Worm (Caenorhabditis elegans) whole organism, late embryonic: Measurements from ENCODE around the gene ehbp-1.
A peak's percentile ranks its signal among the peaks of the same experiment; 100 is the strongest.

ENCODE experiments used
- C38D4.7 ChIP-seq: fragments of 200-800 bp; sonication (Bioruptor generic); optimal IDR thresholded peaks from 2 replicates; lab custom pipeline; 2018; ENCODE audit warnings: mild to moderate bottlenecking, missing genetic modification characterization, moderate library complexity, missing compliant biosample characterization
- F13H6.1 ChIP-seq: sonication (generic microtip); optimal IDR thresholded peaks from 2 replicates; lab custom pipeline; 2016; ENCODE audit warnings: missing genetic modification characterization, missing compliant biosample characterization
- ama-1 ChIP-seq: fragments of 150-350 bp; optimal IDR thresholded peaks from 2 replicates; lab custom pipeline; 2014
- ceh-31 ChIP-seq: sonication (generic microtip); optimal IDR thresholded peaks from 2 replicates; lab custom pipeline; 2016; ENCODE audit warnings: missing genetic modification characterization, missing compliant biosample characterization
- ceh-9 ChIP-seq: sonication (generic microtip); optimal IDR thresholded peaks from 2 replicates; lab custom pipeline; 2016; ENCODE audit warnings: mild to moderate bottlenecking, missing genetic modification characterization, inconsistent platforms, missing compliant biosample characterization
- eyg-1 ChIP-seq: sonication (generic microtip); optimal IDR thresholded peaks from 2 replicates; lab custom pipeline; 2016; ENCODE audit warnings: missing genotype, missing genetic modification characterization, missing compliant biosample characterization
- fkh-10 ChIP-seq: fragments of 150-350 bp; optimal IDR thresholded peaks from 2 replicates; lab custom pipeline; 2014; ENCODE audit warnings: missing biosample characterization, missing genetic modification reagents, missing genetic modification characterization
- fkh-6 ChIP-seq: sonication (generic microtip); optimal IDR thresholded peaks from 2 replicates; lab custom pipeline; 2016; ENCODE audit warnings: missing genetic modification characterization, missing compliant biosample characterization
- gmeb-2 ChIP-seq: sonication (generic microtip); optimal IDR thresholded peaks from 2 replicates; lab custom pipeline; 2016; ENCODE audit warnings: missing genetic modification characterization, inconsistent platforms, missing compliant biosample characterization
- hlh-30 ChIP-seq: sonication (generic microtip); optimal IDR thresholded peaks from 2 replicates; lab custom pipeline; 2017; ENCODE audit warnings: antibody characterized with exemption, missing genetic modification characterization, missing compliant biosample characterization; ENCODE audit not compliant: insufficient read depth
- nhr-11 ChIP-seq: fragments of 150-350 bp; optimal IDR thresholded peaks from 2 replicates; lab custom pipeline; 2014; ENCODE audit warnings: missing biosample characterization, missing genetic modification characterization
- pax-1 ChIP-seq: fragments of 150-350 bp; optimal IDR thresholded peaks from 2 replicates; lab custom pipeline; 2014; ENCODE audit warnings: missing biosample characterization, missing genetic modification characterization
- pqm-1 ChIP-seq: sonication (generic microtip); optimal IDR thresholded peaks from 2 replicates; lab custom pipeline; 2016; ENCODE audit warnings: missing genetic modification characterization, missing compliant biosample characterization
- rnt-1 ChIP-seq: sonication (generic microtip); optimal IDR thresholded peaks from 2 replicates; lab custom pipeline; 2016; ENCODE audit warnings: missing genetic modification characterization, missing compliant biosample characterization

- TF ChIP-seq pqm-1 (tag; lab: Kevin White, UChicago) = no peak
- TF ChIP-seq ceh-31 (tag; lab: Kevin White, UChicago) = peak; percentile 22
- TF ChIP-seq C38D4.7 = no peak
- TF ChIP-seq nhr-11 (tag; lab: Kevin White, UChicago) = no peak
- TF ChIP-seq rnt-1 = no peak
- no peak for TF ChIP-seq ceh-9
- TF ChIP-seq gmeb-2 (tag; lab: Kevin White, UChicago) = no peak
- no peak for TF ChIP-seq pax-1
- no peak for TF ChIP-seq fkh-10 (GFP tag; lab: Kevin White, UChicago)
- TF ChIP-seq ama-1 (lab: Kevin White, UChicago) = no peak
- TF ChIP-seq hlh-30 (tag; lab: Kevin White, UChicago) = no peak
- no peak for TF ChIP-seq F13H6.1
- no peak for TF ChIP-seq eyg-1 (tag; lab: Kevin White, UChicago)
- no peak for TF ChIP-seq fkh-6 (tag; lab: Kevin White, UChicago)
Measured at ce11 chrV:9550313-9550712, at the start of gene ehbp-1.
